Fruit fly (Drosophila melanogaster) whole organism, embryonic: ENCODE data around the gene Mad.
A peak's percentile ranks its signal among the peaks of the same experiment; 100 is the strongest.

ENCODE experiments used
- Abd-B ChIP-seq: fragments of 200-800 bp; sonication (Bioruptor generic); optimal IDR thresholded peaks from 2 replicates; lab custom pipeline; 2018; ENCODE audit warnings: missing biosample characterization, mild to moderate bottlenecking, missing genetic modification characterization, moderate library complexity
- Blimp-1 ChIP-seq: fragments of 200-800 bp; sonication (Bioruptor generic); optimal IDR thresholded peaks from 3 replicates; lab custom pipeline; 2018; ENCODE audit warnings: missing biosample characterization, missing genetic modification characterization, mild to moderate bottlenecking, moderate library complexity, missing genetic modification reagents
- CG11456 ChIP-seq: fragments of 200-800 bp; sonication (Bioruptor generic); IDR thresholded peaks from 3 replicates; pipeline ENCODE4 v1.3.6; 2022; ENCODE audit warnings: missing biosample characterization, missing genetic modification characterization
- CG11560 ChIP-seq: fragments of 200-800 bp; sonication (Bioruptor generic); IDR thresholded peaks from 3 replicates; pipeline ENCODE4 v1.3.6; 2022; ENCODE audit warnings: missing biosample characterization, missing genetic modification characterization
- CG12391 ChIP-seq: fragments of 200-800 bp; sonication (Bioruptor generic); optimal IDR thresholded peaks from 3 replicates; lab custom pipeline; 2018; ENCODE audit warnings: missing biosample characterization, mild to moderate bottlenecking, missing genetic modification characterization, moderate library complexity
- CG13287 ChIP-seq: fragments of 200-800 bp; sonication (Bioruptor generic); IDR thresholded peaks from 2 replicates; pipeline ENCODE4 v1.3.6; 2022; ENCODE audit warnings: missing biosample characterization, missing genetic modification characterization; ENCODE audit not compliant: partially characterized antibody
- CG15514 ChIP-seq: fragments of 200-800 bp; sonication (Bioruptor generic); optimal IDR thresholded peaks from 3 replicates; lab custom pipeline; 2017; ENCODE audit warnings: missing biosample characterization, missing genetic modification characterization, mild to moderate bottlenecking, moderate library complexity, missing genetic modification reagents
- CG1647 ChIP-seq: fragments of 200-800 bp; sonication (Bioruptor generic); optimal IDR thresholded peaks from 3 replicates; lab custom pipeline; 2016; ENCODE audit warnings: missing biosample characterization, missing genetic modification characterization
- CG17359 ChIP-seq: fragments of 200-800 bp; sonication (Bioruptor generic); optimal IDR thresholded peaks from 3 replicates; lab custom pipeline; 2018; ENCODE audit warnings: missing biosample characterization, mild to moderate bottlenecking, missing genetic modification characterization, moderate library complexity
- CG30020 ChIP-seq: fragments of 200-800 bp; optimal IDR thresholded peaks from 2 replicates; lab custom pipeline; 2019; ENCODE audit warnings: missing biosample characterization, mild to moderate bottlenecking, missing genetic modification characterization, moderate library complexity
- CG3281 ChIP-seq: fragments of 200-800 bp; sonication (Bioruptor generic); optimal IDR thresholded peaks from 3 replicates; lab custom pipeline; 2017; ENCODE audit warnings: missing biosample characterization, mild to moderate bottlenecking, missing genetic modification characterization
- CG33213 ChIP-seq: fragments of 200-800 bp; sonication (Bioruptor generic); optimal IDR thresholded peaks from 3 replicates; lab custom pipeline; 2016; ENCODE audit warnings: missing biosample characterization, missing genetic modification characterization
- CG4360 ChIP-seq: fragments of 200-800 bp; sonication (Bioruptor generic); IDR thresholded peaks from 2 replicates; pipeline ENCODE4 v1.3.6; 2022; ENCODE audit warnings: missing biosample characterization, missing genetic modification characterization
- CG4424 ChIP-seq: fragments of 200-800 bp; sonication (Bioruptor generic); optimal IDR thresholded peaks from 3 replicates; lab custom pipeline; 2016; ENCODE audit warnings: missing biosample characterization, missing genetic modification characterization
- CG7928 ChIP-seq: fragments of 200-800 bp; sonication (Bioruptor generic); optimal IDR thresholded peaks from 2 replicates; lab custom pipeline; 2017; ENCODE audit warnings: missing biosample characterization, mild to moderate bottlenecking, missing genetic modification characterization
- CG7963 ChIP-seq: fragments of 200-800 bp; sonication (Bioruptor generic); IDR thresholded peaks from 3 replicates; pipeline ENCODE4 v1.3.6; 2022; ENCODE audit warnings: missing biosample characterization, missing genetic modification characterization; ENCODE audit not compliant: partially characterized antibody
- Camta ChIP-seq: fragments of 200-800 bp; sonication (Bioruptor generic); optimal IDR thresholded peaks from 2 replicates; lab custom pipeline; 2016; ENCODE audit warnings: missing biosample characterization, missing genetic modification characterization
- CrebB ChIP-seq: fragments of 200-800 bp; sonication (Bioruptor generic); optimal IDR thresholded peaks from 3 replicates; lab custom pipeline; 2018; ENCODE audit warnings: missing biosample characterization, mild to moderate bottlenecking, missing genetic modification characterization
- Deaf1 ChIP-seq: fragments of 200-800 bp; optimal IDR thresholded peaks from 3 replicates; lab custom pipeline; 2019; ENCODE audit warnings: missing biosample characterization, mild to moderate bottlenecking, missing genetic modification characterization, moderate library complexity
- Doc2 ChIP-seq: fragments of 200-800 bp; sonication (Bioruptor generic); IDR thresholded peaks from 2 replicates; pipeline ENCODE4 v1.3.6; 2022; ENCODE audit warnings: missing biosample characterization, missing genetic modification characterization
- GATAe ChIP-seq: fragments of 200-800 bp; sonication (Bioruptor generic); conservative IDR thresholded peaks from 2 replicates; pipeline ENCODE4 v1.3.6; 2022; ENCODE audit warnings: missing biosample characterization, missing genetic modification characterization
- HHEX ChIP-seq: fragments of 200-800 bp; sonication (Bioruptor generic); optimal IDR thresholded peaks from 3 replicates; lab custom pipeline; 2017; ENCODE audit warnings: missing biosample characterization, mild to moderate bottlenecking, missing genetic modification characterization, missing genetic modification reagents
- HLHmδ ChIP-seq: fragments of 200-800 bp; sonication (Bioruptor generic); optimal IDR thresholded peaks from 2 replicates; lab custom pipeline; 2018; ENCODE audit warnings: missing biosample characterization, mild to moderate bottlenecking, missing genetic modification characterization, moderate library complexity
- Hr78 ChIP-seq, 2 experiments: fragments of 200-800 bp in 1 of 2; fragments of >200 bp in 1 of 2; sonication (Bioruptor generic) in 1 of 2; optimal IDR thresholded peaks; 2 replicates each; lab custom pipeline; 2017 to 2019; ENCODE audit warnings: missing biosample characterization in 2 of 2, missing genetic modification characterization in 2 of 2, mild to moderate bottlenecking in 1 of 2, moderate library complexity in 1 of 2
- Ravus ChIP-seq: fragments of 200-800 bp; sonication (Bioruptor generic); IDR thresholded peaks from 2 replicates; pipeline ENCODE4 v1.3.6; 2022; ENCODE audit warnings: missing biosample characterization, missing genetic modification characterization
- Side ChIP-seq: fragments of 200-800 bp; sonication (Bioruptor generic); optimal IDR thresholded peaks from 2 replicates; lab custom pipeline; 2016; ENCODE audit warnings: missing biosample characterization, missing genetic modification characterization
- Sin3A ChIP-seq: fragments of >200 bp; optimal IDR thresholded peaks from 2 replicates; lab custom pipeline; 2018
- Ssrp ChIP-seq: fragments of 200-800 bp; sonication (Bioruptor generic); optimal IDR thresholded peaks from 2 replicates; lab custom pipeline; 2018; ENCODE audit warnings: missing biosample characterization, mild to moderate bottlenecking, missing genetic modification characterization, moderate library complexity
- Trl ChIP-seq, 3 experiments: fragments of >200 bp in 2 of 3; fragments of 200-800 bp in 1 of 3; sonication (Bioruptor generic) in 1 of 3; optimal IDR thresholded peaks; 2 replicates in 1 of 3; 3 replicates in 2 of 3; lab custom pipeline; 2016 to 2017; ENCODE audit warnings: missing biosample characterization in 1 of 3, missing genetic modification characterization in 1 of 3
- Xrp1 ChIP-seq: fragments of 200-800 bp; sonication (Bioruptor generic); IDR thresholded peaks from 2 replicates; pipeline ENCODE4 v1.3.6; 2022; ENCODE audit warnings: missing biosample characterization, missing genetic modification characterization
- amos ChIP-seq: fragments of 200-800 bp; sonication (Bioruptor generic); IDR thresholded peaks from 2 replicates; pipeline ENCODE4 v1.3.6; 2022; ENCODE audit warnings: missing biosample characterization, missing genetic modification characterization; ENCODE audit not compliant: partially characterized antibody
- cad ChIP-seq: fragments of >200 bp; optimal IDR thresholded peaks from 2 replicates; lab custom pipeline; 2017; ENCODE audit warnings: missing biosample characterization, missing genetic modification characterization
- crol ChIP-seq: fragments of 200-800 bp; sonication (Bioruptor generic); IDR thresholded peaks from 2 replicates; pipeline ENCODE4 v1.3.6; 2022; ENCODE audit warnings: missing biosample characterization, missing genetic modification characterization
- ewg ChIP-seq: fragments of 200-800 bp; sonication (Bioruptor generic); optimal IDR thresholded peaks from 3 replicates; lab custom pipeline; 2017; ENCODE audit warnings: mild to moderate bottlenecking, missing biosample characterization, missing genetic modification reagents, missing genetic modification characterization
- ftz-f1 ChIP-seq: fragments of 200-800 bp; sonication (Bioruptor generic); optimal IDR thresholded peaks from 2 replicates; lab custom pipeline; 2016; ENCODE audit warnings: missing biosample characterization, missing genetic modification characterization
- gfzf ChIP-seq: fragments of 200-800 bp; sonication (Bioruptor generic); optimal IDR thresholded peaks from 2 replicates; lab custom pipeline; 2016; ENCODE audit warnings: missing biosample characterization, mild to moderate bottlenecking, missing genetic modification characterization, moderate library complexity
- hbn ChIP-seq: fragments of 200-800 bp; sonication (Bioruptor generic); IDR thresholded peaks from 2 replicates; pipeline ENCODE4 v1.3.6; 2022; ENCODE audit warnings: missing biosample characterization, missing genetic modification characterization; ENCODE audit not compliant: partially characterized antibody
- hkb ChIP-seq, 2 experiments: fragments of 200-800 bp in 1 of 2; fragments of >200 bp in 1 of 2; sonication (Bioruptor generic) in 1 of 2; IDR thresholded peaks in 1 of 2; optimal IDR thresholded peaks in 1 of 2; 2 replicates each; pipeline versions ENCODE4 v1.3.6 to Lab custom; 2017 to 2022; ENCODE audit warnings: missing biosample characterization in 1 of 2, missing genetic modification characterization in 1 of 2
- onecut ChIP-seq: fragments of 200-800 bp; sonication (Bioruptor generic); IDR thresholded peaks from 2 replicates; pipeline ENCODE4 v1.3.6; 2022; ENCODE audit warnings: missing biosample characterization, missing genetic modification characterization
- otp ChIP-seq: fragments of 200-800 bp; sonication (Bioruptor generic); IDR thresholded peaks from 3 replicates; pipeline ENCODE4, ENCODE4 v1.3.6; 2022; ENCODE audit warnings: missing biosample characterization, missing genetic modification characterization
- rib ChIP-seq: fragments of 200-800 bp; sonication (Bioruptor generic); IDR thresholded peaks from 2 replicates; pipeline ENCODE4 v1.3.6; 2022; ENCODE audit warnings: missing biosample characterization, missing genetic modification characterization
- sens ChIP-seq: fragments of 200-800 bp; sonication (Bioruptor generic); peaks from one replicate; lab custom pipeline; 2016; ENCODE audit warnings: missing biosample characterization, missing genetic modification characterization
- sug ChIP-seq: fragments of 200-800 bp; optimal IDR thresholded peaks from 2 replicates; lab custom pipeline; 2019; ENCODE audit warnings: missing biosample characterization, mild to moderate bottlenecking, missing genetic modification characterization, moderate library complexity
- tap ChIP-seq: fragments of 200-800 bp; optimal IDR thresholded peaks from 3 replicates; lab custom pipeline; 2019; ENCODE audit warnings: missing biosample characterization, mild to moderate bottlenecking, missing genetic modification characterization, moderate library complexity
- unpg ChIP-seq: fragments of 200-800 bp; sonication (Bioruptor generic); optimal IDR thresholded peaks from 3 replicates; lab custom pipeline; 2018; ENCODE audit warnings: missing biosample characterization, mild to moderate bottlenecking, missing genetic modification characterization, moderate library complexity
- vfl ChIP-seq: fragments of 200-800 bp; sonication (Bioruptor generic); optimal IDR thresholded peaks from 2 replicates; lab custom pipeline; 2016; ENCODE audit warnings: missing biosample characterization, missing genetic modification characterization
- vvl ChIP-seq: fragments of 200-800 bp; sonication (Bioruptor generic); IDR thresholded peaks from 2 replicates; pipeline ENCODE4 v1.3.6; 2022; ENCODE audit warnings: missing biosample characterization, missing genetic modification characterization
- wdn ChIP-seq: fragments of 200-800 bp; sonication (Bioruptor generic); IDR thresholded peaks from 2 replicates; pipeline ENCODE4 v1.3.6; 2022; ENCODE audit warnings: missing biosample characterization, missing genetic modification characterization
- wor ChIP-seq: fragments of 200-800 bp; sonication (Bioruptor generic); IDR thresholded peaks from 2 replicates; pipeline ENCODE4 v1.3.6; 2022; ENCODE audit warnings: missing biosample characterization, missing genetic modification characterization

The Mad gene

DNA sequence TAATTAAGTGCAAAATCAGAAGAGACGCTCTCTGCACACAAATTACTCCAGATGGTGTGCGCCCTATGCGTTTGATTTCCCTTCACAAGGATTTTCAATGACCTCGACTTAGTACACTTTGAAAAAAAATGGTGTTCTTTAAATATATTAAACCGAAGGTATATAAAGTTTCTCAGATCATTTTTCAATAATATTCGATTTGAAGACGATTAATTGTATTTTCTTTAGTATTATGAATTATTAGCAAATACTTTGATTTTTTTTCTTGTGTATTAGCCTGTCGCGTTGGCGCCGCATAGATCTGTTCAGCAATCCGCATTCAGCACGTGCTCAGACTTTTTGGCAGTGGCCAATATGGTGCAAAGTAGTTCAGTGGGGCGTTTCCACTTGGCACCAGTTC, 31.6 kb downstream of the Mad start (continued):
- no peak for TF ChIP-seq CG11456
- peak; percentile 13 for TF ChIP-seq Ssrp (tag; lab: Kevin White, UChicago)
- TF ChIP-seq vfl (GFP tag; lab: Kevin White, UChicago): no peak
- no peak for TF ChIP-seq Camta (GFP tag; lab: Kevin White, UChicago)
- no peak for TF ChIP-seq CrebB (tag; lab: Kevin White, UChicago)
- TF ChIP-seq gfzf: no peak
- TF ChIP-seq rib (GFP tag; lab: Robert Waterston, UW): no peak
- no peak for TF ChIP-seq CG7928 (GFP tag; lab: Kevin White, UChicago)
- TF ChIP-seq Ravus (GFP tag; lab: Robert Waterston, UW): no peak
- no peak for TF ChIP-seq CG4424 (GFP tag; lab: Kevin White, UChicago)
- peak; percentile 37 for TF ChIP-seq Blimp-1
- no peak for TF ChIP-seq CG4360 (GFP tag; lab: Robert Waterston, UW)
- TF ChIP-seq ewg (GFP tag; lab: Kevin White, UChicago): no peak
- TF ChIP-seq otp (GFP tag; lab: Robert Waterston, UW): no peak
- TF ChIP-seq HHEX (GFP tag; lab: Kevin White, UChicago): no peak
- TF ChIP-seq Sin3A (lab: Kevin White, UChicago): no peak
- no peak for TF ChIP-seq Abd-B (GFP tag; lab: Kevin White, UChicago)
- TF ChIP-seq CG33213 (GFP tag; lab: Kevin White, UChicago): no peak
- no peak for TF ChIP-seq wor
- TF ChIP-seq CG1647 (GFP tag; lab: Kevin White, UChicago): no peak
- TF ChIP-seq CG12391 (tag; lab: Kevin White, UChicago): peak; percentile 6
- TF ChIP-seq onecut (GFP tag; lab: Robert Waterston, UW): no peak
- TF ChIP-seq CG17359 (tag; lab: Kevin White, UChicago): peak; percentile 10
- TF ChIP-seq unpg (GFP tag; lab: Kevin White, UChicago): peak; percentile 34
- no peak for TF ChIP-seq wdn (GFP tag; lab: Robert Waterston, UW)
- no peak for TF ChIP-seq HLHmδ (GFP tag; lab: Kevin White, UChicago)
- 0 out of 2 replicates have a peak, but pooled peaks have one; percentile 6 for TF ChIP-seq Xrp1 (GFP tag; lab: Robert Waterston, UW)
- peak; percentile 31 for TF ChIP-seq tap (tag; lab: Kevin White, UChicago)
- no peak for TF ChIP-seq Doc2 (GFP tag; lab: Robert Waterston, UW)

DNA sequence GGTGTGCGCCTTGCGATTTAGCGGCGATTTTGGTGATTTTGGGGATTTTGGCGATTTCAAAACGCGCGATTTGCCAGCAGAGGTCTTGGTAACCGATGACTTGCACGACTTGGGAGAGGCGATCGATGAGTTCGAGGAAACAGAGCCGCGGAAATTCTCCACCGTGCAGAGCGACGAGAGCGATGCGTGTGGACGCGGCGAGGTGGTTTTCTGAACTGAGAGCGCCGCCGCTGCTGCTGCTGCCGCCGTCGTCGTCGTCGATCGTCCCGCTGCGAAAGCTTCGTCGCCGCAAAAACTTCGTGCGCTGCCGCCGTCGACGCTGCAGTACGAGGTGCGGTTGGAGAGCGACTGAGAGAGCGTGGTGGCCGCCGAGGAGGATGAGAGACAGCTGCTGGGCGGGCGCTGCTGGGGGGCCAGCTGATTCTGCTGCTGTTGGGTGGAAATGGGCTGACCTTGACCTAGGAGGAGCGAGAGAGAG, 34.9 kb downstream of the Mad start:
- TF ChIP-seq crol (GFP tag; lab: Robert Waterston, UW) (peak; percentile 53), CG15514 (GFP tag; lab: Kevin White, UChicago) (peak; percentile 7), hbn (0 out of 2 replicates have a peak, but pooled peaks have one; percentile 15), cad (GFP tag; lab: Kevin White, UChicago) (no peak), Side (GFP tag; lab: Kevin White, UChicago) (peak; percentile 13), sug (tag; lab: Kevin White, UChicago) (peak; percentile 99), Deaf1 (tag; lab: Kevin White, UChicago) (peak; percentile 95), Hr78 (GFP tag; optimal IDR thresholded peaks at IDR 0.05; lab: Kevin White, UChicago) (peak in 1 of 2 experiments; percentile 61), amos (GFP tag; lab: Robert Waterston, UW) (peak; percentile 44; the same call in 1 of the 2 replicates), CG11456 (peak; percentile 53; the same call in 1 of the 3 replicates), CG30020 (no peak), vvl (GFP tag; lab: Robert Waterston, UW) (peak; percentile 18; the same call in 1 of the 2 replicates), Trl (optimal IDR thresholded peaks at IDR 0.05; lab: Kevin White, UChicago) (peak; percentile 59 to 63), Trl (GFP tag; optimal IDR thresholded peaks at IDR 0.05; lab: Kevin White, UChicago) (no peak), hkb (optimal IDR thresholded peaks at IDR 0.05; lab: Kevin White, UChicago) (no peak), hkb (GFP tag; IDR thresholded peaks at IDR 0.05; lab: Robert Waterston, UW) (peak; percentile 39; the same call in 1 of the 2 replicates), CG3281 (GFP tag; lab: Kevin White, UChicago) (peak; percentile 26), ftz-f1 (GFP tag; lab: Kevin White, UChicago) (peak; percentile 91), CG11560 (no peak), sens (peak; percentile 24), CG13287 (GFP tag; lab: Robert Waterston, UW) (peak; percentile 53; the same call in 1 of the 2 replicates), CG7963 (GFP tag; lab: Robert Waterston, UW) (0 out of 3 replicates have a peak, but pooled peaks have one; percentile 13), GATAe (no peak)
